Fruit fly (Drosophila melanogaster): Measurements from ENCODE around the gene MED11.

- TF ChIP-seq CTCF (optimal IDR thresholded peaks at IDR 0.05) = no peak
- TF ChIP-seq CG8478 (optimal IDR thresholded peaks at IDR 0.05) = no peak
These were observed 16.1 kb downstream of the MED11 start for dm6 chr3L:18761728-18762127.

All from S2 (cell line).